Fruit fly (Drosophila melanogaster): ENCODE data around the gene CG11630.

Gene CG11630

DNA sequence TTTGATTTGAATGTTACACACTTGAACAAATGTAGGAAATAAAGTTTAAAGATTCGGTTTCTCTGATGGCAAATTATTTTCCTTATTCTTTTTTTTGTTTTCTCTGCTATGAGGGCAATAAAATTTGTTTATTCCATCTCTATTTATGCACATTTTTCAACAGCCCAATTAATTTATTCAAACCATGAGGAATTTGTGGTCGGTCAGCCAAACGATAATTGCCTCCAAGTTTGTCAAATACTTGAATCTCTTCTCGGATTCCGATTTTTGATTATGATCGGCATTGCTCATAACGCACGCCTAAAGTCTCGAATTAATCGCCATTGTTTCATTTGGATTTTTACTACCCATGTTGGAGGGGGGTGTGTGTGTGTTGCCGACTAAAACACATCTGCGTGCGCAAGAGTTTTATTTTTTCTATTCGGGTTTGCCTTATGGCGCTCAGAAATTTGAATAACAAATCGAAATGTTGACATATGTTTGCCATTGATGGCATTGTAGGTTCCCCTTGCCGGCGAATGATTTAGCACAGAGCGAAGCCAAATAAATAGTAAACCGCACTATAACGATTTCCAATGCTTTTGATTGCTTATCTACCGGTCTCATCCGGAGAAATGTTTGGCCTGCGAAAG is 48.5 kb upstream of the CG11630 start (continued):
- TF ChIP-seq CG6791 (GFP tag; IDR thresholded peaks at IDR 0.05; ENCODE audit: partially characterized antibody) (no peak), CG10274 (GFP tag; optimal IDR thresholded peaks at IDR 0.05) (no peak), h (optimal IDR thresholded peaks at IDR 0.05) (no peak), Bdp1 (GFP tag; optimal IDR thresholded peaks at IDR 0.05) (no peak), chm (GFP tag; IDR thresholded peaks at IDR 0.05) (no peak), CG13894 (tag; optimal IDR thresholded peaks at IDR 0.05) (peak; percentile 18), Abd-B (GFP tag; optimal IDR thresholded peaks at IDR 0.05) (peak; percentile 8), CG4707 (GFP tag; optimal IDR thresholded peaks at IDR 0.05) (no peak), CG13775 (GFP tag; optimal IDR thresholded peaks at IDR 0.05) (no peak), HLH54F (GFP tag; optimal IDR thresholded peaks at IDR 0.05) (no peak), CG2199 (GFP tag; IDR thresholded peaks at IDR 0.05) (peak; percentile 33; the same call in 1 of the 3 replicates), CG12942 (GFP tag; optimal IDR thresholded peaks at IDR 0.05) (no peak), salm (tag; optimal IDR thresholded peaks at IDR 0.05) (no peak), unpg (GFP tag; optimal IDR thresholded peaks at IDR 0.05) (no peak), hb (GFP tag; IDR thresholded peaks at IDR 0.05; ENCODE audit: partially characterized antibody) (no peak), ken (GFP tag; IDR thresholded peaks at IDR 0.05) (no peak), CG4730 (GFP tag; IDR thresholded peaks at IDR 0.05) (no peak), ap (GFP tag; IDR thresholded peaks at IDR 0.05) (no peak), ftz-f1 (GFP tag; optimal IDR thresholded peaks at IDR 0.05) (no peak), hth (optimal IDR thresholded peaks at IDR 0.05) (no peak), Fer1 (GFP tag; optimal IDR thresholded peaks at IDR 0.05) (no peak), CG15514 (GFP tag; optimal IDR thresholded peaks at IDR 0.05) (no peak), CG12391 (tag; optimal IDR thresholded peaks at IDR 0.05) (no peak), twi (tag; optimal IDR thresholded peaks at IDR 0.05) (peak; percentile 78), Hey (tag; optimal IDR thresholded peaks at IDR 0.05) (no peak), knrl (GFP tag; IDR thresholded peaks at IDR 0.05; ENCODE audit: partially characterized antibody) (no peak), HLH4C (GFP tag; IDR thresholded peaks at IDR 0.05; ENCODE audit: partially characterized antibody) (no peak), BtbVII (GFP tag; optimal IDR thresholded peaks at IDR 0.05) (no peak), CG8089 (GFP tag; optimal IDR thresholded peaks at IDR 0.05) (no peak), Kr (GFP tag; optimal IDR thresholded peaks at IDR 0.05) (no peak), NC2α (GFP tag; optimal IDR thresholded peaks at IDR 0.05) (no peak), dmrt11E (tag; optimal IDR thresholded peaks at IDR 0.05) (no peak), gce (GFP tag; IDR thresholded peaks at IDR 0.05) (no peak), chinmo (GFP tag; IDR thresholded peaks at IDR 0.05; ENCODE audit: partially characterized antibody) (peak; percentile 78; the same call in 2 of the 4 replicates), grau (tag; optimal IDR thresholded peaks at IDR 0.05) (no peak), CG14014 (GFP tag; IDR thresholded peaks at IDR 0.05) (no peak), CG31388 (GFP tag; optimal IDR thresholded peaks at IDR 0.05) (no peak), CG12104 (GFP tag; optimal IDR thresholded peaks at IDR 0.05) (no peak), CG9727 (GFP tag; optimal IDR thresholded peaks at IDR 0.05) (no peak), MESR4 (GFP tag; optimal IDR thresholded peaks at IDR 0.05) (no peak), sd (tag; optimal IDR thresholded peaks at IDR 0.05) (peak; percentile 91), Atf6 (GFP tag; IDR thresholded peaks at IDR 0.05) (no peak), CG9215 (GFP tag; IDR thresholded peaks at IDR 0.05) (no peak), ac (GFP tag; optimal IDR thresholded peaks at IDR 0.05) (no peak), tap (tag; optimal IDR thresholded peaks at IDR 0.05) (no peak), CG2120 (GFP tag; optimal IDR thresholded peaks at IDR 0.05) (no peak), CG17328 (GFP tag; IDR thresholded peaks at IDR 0.05) (no peak), MTF-1 (GFP tag; optimal IDR thresholded peaks at IDR 0.05; ENCODE audit: borderline replicate concordance) (no peak), Blimp-1 (GFP tag; optimal IDR thresholded peaks at IDR 0.05) (no peak), Lhr (GFP tag; optimal IDR thresholded peaks at IDR 0.05) (no peak)

Data from whole organism, embryonic.